Worm (Caenorhabditis elegans): Measurements from ENCODE around the gene col-106.
A peak's percentile ranks its signal among the peaks of the same experiment; 100 is the strongest.

col-106 gene

DNA sequence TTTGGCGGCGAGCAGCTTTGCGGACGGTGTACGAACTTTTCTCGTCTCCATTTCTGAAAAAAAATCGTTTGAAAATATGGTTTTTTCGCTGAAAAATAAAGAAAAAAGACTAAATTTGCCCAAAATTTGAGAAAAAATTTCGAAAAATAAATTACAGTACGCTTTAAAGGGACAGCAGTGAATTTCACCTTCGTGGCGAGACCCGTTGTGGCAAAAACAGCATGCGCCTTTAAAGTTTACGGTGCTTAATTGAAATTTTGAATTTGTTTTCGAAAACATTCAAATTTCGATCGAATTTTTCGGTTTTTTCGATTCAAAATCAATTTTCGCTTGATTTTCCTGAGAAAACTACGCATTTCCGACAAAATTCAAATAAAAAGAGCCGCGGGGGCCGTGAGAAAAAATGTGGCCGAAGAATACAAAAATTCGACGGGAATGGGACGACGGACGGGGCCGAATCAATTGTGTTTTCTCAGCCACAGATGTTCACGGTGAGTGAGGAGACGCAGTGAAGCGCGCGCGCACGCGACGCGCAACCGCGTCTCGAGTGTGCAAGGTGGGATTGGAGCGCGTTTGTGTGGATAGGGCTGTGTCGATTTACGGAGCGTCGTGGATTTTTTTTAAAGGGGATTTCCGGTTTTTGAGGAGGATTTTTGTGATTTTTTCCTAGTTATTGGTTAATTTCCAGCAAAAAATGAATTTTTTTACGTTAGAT lies 40.6 kb downstream of the col-106 start, which contains the start of gene Y77E11A.7 (continued):
- TF ChIP-seq ceh-44 (GFP tag; IDR thresholded peaks at IDR 0.05) (0 out of 2 replicates have a peak, but pooled peaks have one; percentile 17), vab-7 (GFP tag; IDR thresholded peaks at IDR 0.05) (0 out of 2 replicates have a peak, but pooled peaks have one; percentile 55), hif-1 (tag; optimal IDR thresholded peaks at IDR 0.05) (peak in 1 of 2 experiments; percentile 92), mdl-1 (tag; optimal IDR thresholded peaks at IDR 0.05) (peak; percentile 72 to 88), daf-8 (GFP tag; IDR thresholded peaks at IDR 0.05) (no peak), aly-2 (tag; optimal IDR thresholded peaks at IDR 0.05) (no peak), zfp-3 (GFP tag; conservative IDR thresholded peaks at IDR 0.05) (no peak; the same call in 1 of the 2 replicates), lim-7 (GFP tag; IDR thresholded peaks at IDR 0.05) (no peak), snpc-1.2 (GFP tag; IDR thresholded peaks at IDR 0.05) (no peak), zfp-2 (tag; optimal IDR thresholded peaks at IDR 0.05) (peak; percentile 24), ces-1 (GFP tag; optimal IDR thresholded peaks at IDR 0.05) (no peak), zip-2 (tag; optimal IDR thresholded peaks at IDR 0.05) (no peak), unc-130 (GFP tag; optimal IDR thresholded peaks at IDR 0.05) (peak; percentile 67), php-3 (GFP tag; IDR thresholded peaks at IDR 0.05) (no peak), skn-1 (tag; optimal IDR thresholded peaks at IDR 0.05) (no peak), tag-97 (GFP tag; IDR thresholded peaks at IDR 0.05) (no peak), mep-1 (tag; optimal IDR thresholded peaks at IDR 0.05) (peak; percentile 89), T20F7.1 (GFP tag; optimal IDR thresholded peaks at IDR 0.05) (no peak)

DNA sequence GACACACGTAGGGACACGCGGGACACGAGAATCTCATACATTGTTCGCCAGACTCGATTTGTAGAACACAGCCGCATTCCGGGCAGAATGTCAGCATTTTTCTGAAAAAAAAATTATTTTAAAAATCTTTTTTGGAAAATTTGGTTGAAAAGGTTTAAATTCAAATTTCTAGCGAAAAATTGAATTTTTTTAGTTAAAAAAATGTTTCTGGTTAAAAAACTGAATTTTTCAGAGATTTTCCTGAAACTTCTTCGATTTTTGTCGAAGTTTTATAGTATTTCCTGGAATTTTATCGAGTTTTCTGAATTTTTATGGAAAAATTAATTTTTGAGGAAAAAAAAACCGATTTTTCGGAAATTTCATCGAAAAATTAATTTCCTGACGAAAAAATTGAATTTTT lies 50.6 kb downstream of the col-106 start, which contains the start of gene rpc-11:
Gene rpc-11 (minus strand): TSS at position 101 of the 400 bp plus-strand sequence.
- TF ChIP-seq dve-1 (tag; optimal IDR thresholded peaks at IDR 0.05; ENCODE audit: insufficient read depth) (no peak), vab-7 (GFP tag; IDR thresholded peaks at IDR 0.05) (no peak), duxl-1 (tag; optimal IDR thresholded peaks at IDR 0.05; ENCODE audit: poor library complexity) (no peak), F49E8.2 (tag; optimal IDR thresholded peaks at IDR 0.05; ENCODE audit: borderline replicate concordance) (no peak), lsy-2 (tag; optimal IDR thresholded peaks at IDR 0.05) (no peak), lin-13 (GFP tag; optimal IDR thresholded peaks at IDR 0.05) (no peak), attf-4 (tag; optimal IDR thresholded peaks at IDR 0.05) (no peak), ceh-32 (tag; optimal IDR thresholded peaks at IDR 0.05; ENCODE audit: poor library complexity) (no peak), nhr-6 (tag; optimal IDR thresholded peaks at IDR 0.05) (no peak), daf-12 (tag; optimal IDR thresholded peaks at IDR 0.05) (no peak)

Measured in whole organism, L4 larva.